Worm (Caenorhabditis elegans): ENCODE measurements around the gene irg-2.

DNA sequence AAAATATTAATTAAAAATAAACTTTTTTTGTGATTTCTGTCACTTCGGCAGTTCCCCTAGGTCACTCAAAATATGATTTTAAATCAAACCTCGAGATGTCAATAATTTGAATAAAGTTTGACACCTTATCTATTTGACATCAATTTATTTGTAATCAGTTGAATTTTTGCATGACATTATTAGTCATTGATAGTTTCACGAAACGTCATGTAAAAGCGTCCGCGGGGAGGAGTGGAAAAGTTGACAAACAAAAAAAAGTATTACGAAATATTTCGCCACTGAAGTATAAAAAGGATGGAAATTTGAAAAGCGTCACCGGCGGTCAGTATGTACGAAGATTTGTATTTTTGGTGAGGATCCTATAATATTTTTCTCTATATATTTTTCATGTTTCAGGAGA lies 17.2 kb upstream of the irg-2 start, which contains the start of gene K09D9.1:
- no peak for TF ChIP-seq scrt-1 (GFP tag; IDR thresholded peaks at IDR 0.05)
- no peak for TF ChIP-seq hmg-4 (GFP tag; optimal IDR thresholded peaks at IDR 0.05)
- no peak for TF ChIP-seq ets-7 (tag; optimal IDR thresholded peaks at IDR 0.05)
- no peak for TF ChIP-seq ama-1 (optimal IDR thresholded peaks at IDR 0.05)
- TF ChIP-seq tbx-37 (GFP tag; conservative IDR thresholded peaks at IDR 0.05) = no peak
- TF ChIP-seq hmbx-1 (tag; optimal IDR thresholded peaks at IDR 0.05) = no peak
- no peak for TF ChIP-seq aly-1 (tag; optimal IDR thresholded peaks at IDR 0.05)
- no peak for TF ChIP-seq flt-1 (GFP tag; IDR thresholded peaks at IDR 0.05)
- TF ChIP-seq F13C5.2 (tag; optimal IDR thresholded peaks at IDR 0.05) = no peak
- TF ChIP-seq B0310.2 (tag; optimal IDR thresholded peaks at IDR 0.05) = no peak
- no peak for TF ChIP-seq sea-1 (GFP tag; conservative IDR thresholded peaks at IDR 0.05)

Data from whole organism, early embryonic.